Fruit fly (Drosophila melanogaster) Kc167 (cell line): ENCODE measurements around the gene yellow-e3.

Source experiments
- insv ChIP-seq: fragments of >200 bp; optimal IDR thresholded peaks from 3 replicates; lab custom pipeline; 2018; ENCODE audit warnings: missing external identifiers
- psq ChIP-seq: fragments of >200 bp; optimal IDR thresholded peaks from 2 replicates; lab custom pipeline; 2017; ENCODE audit warnings: missing external identifiers

- no peak for TF ChIP-seq insv (lab: Kevin White, UChicago)
- TF ChIP-seq psq (lab: Kevin White, UChicago): no peak
Measured at dm6 chr3R:13406898-13407297, 2.2 kb upstream of the yellow-e3 start, which contains the start of gene yellow-e2.
